Fruit fly (Drosophila melanogaster) whole organism, wandering third instar larva: ENCODE measurements around the gene ro.

Experiments used
- CrebA ChIP-seq: fragments of 200-800 bp; sonication (Bioruptor generic); optimal IDR thresholded peaks from 2 replicates; lab custom pipeline; 2016; ENCODE audit warnings: missing biosample characterization, mild to moderate bottlenecking, missing genetic modification characterization, borderline replicate concordance
- Dif ChIP-seq: fragments of 200-275, 200-300 bp; sonication (Bioruptor generic); optimal IDR thresholded peaks from 2 replicates; lab custom pipeline; 2018; ENCODE audit warnings: missing biosample characterization, missing genetic modification characterization; ENCODE audit not compliant: partially characterized antibody
- HLH106 ChIP-seq: fragments of 200-800 bp; optimal IDR thresholded peaks from 3 replicates; lab custom pipeline; 2019; ENCODE audit warnings: missing biosample characterization, mild to moderate bottlenecking, missing genetic modification characterization, moderate library complexity
- Sp1 ChIP-seq: fragments of 200-800 bp; sonication (Bioruptor generic); optimal IDR thresholded peaks from 3 replicates; lab custom pipeline; 2019; ENCODE audit warnings: missing biosample characterization, mild to moderate bottlenecking, missing genetic modification characterization, moderate library complexity
- dmrt93B ChIP-seq: fragments of 200-800 bp; sonication (Bioruptor generic); optimal IDR thresholded peaks from 2 replicates; lab custom pipeline; 2018; ENCODE audit warnings: missing biosample characterization, mild to moderate bottlenecking, missing genetic modification characterization
- ey ChIP-seq: fragments of 200-800 bp; sonication (Bioruptor generic); optimal IDR thresholded peaks from 2 replicates; lab custom pipeline; 2016; ENCODE audit warnings: missing biosample characterization, missing genetic modification characterization
- foxo ChIP-seq, 2 experiments: fragments of 200-800 bp; sonication (Bioruptor generic); optimal IDR thresholded peaks; 2 replicates in 1 of 2; 3 replicates in 1 of 2; lab custom pipeline; 2016 to 2017; ENCODE audit warnings: missing biosample characterization in 2 of 2, missing genetic modification characterization in 2 of 2
- h ChIP-seq: fragments of 200-800 bp; sonication (Bioruptor generic); optimal IDR thresholded peaks from 3 replicates; lab custom pipeline; 2016; ENCODE audit warnings: missing biosample characterization, mild to moderate bottlenecking, missing genetic modification characterization
- lola ChIP-seq: fragments of >200 bp; optimal IDR thresholded peaks from 2 replicates; lab custom pipeline; 2017; ENCODE audit warnings: missing biosample characterization, missing genetic modification characterization
- usp ChIP-seq: fragments of >200 bp; optimal IDR thresholded peaks from 2 replicates; lab custom pipeline; 2017; ENCODE audit warnings: missing biosample characterization, missing genetic modification characterization
- woc ChIP-seq: sonication (Bioruptor generic); optimal IDR thresholded peaks from 2 replicates; lab custom pipeline; 2016; ENCODE audit warnings: missing biosample characterization, mild to moderate bottlenecking, missing genetic modification characterization

DNA sequence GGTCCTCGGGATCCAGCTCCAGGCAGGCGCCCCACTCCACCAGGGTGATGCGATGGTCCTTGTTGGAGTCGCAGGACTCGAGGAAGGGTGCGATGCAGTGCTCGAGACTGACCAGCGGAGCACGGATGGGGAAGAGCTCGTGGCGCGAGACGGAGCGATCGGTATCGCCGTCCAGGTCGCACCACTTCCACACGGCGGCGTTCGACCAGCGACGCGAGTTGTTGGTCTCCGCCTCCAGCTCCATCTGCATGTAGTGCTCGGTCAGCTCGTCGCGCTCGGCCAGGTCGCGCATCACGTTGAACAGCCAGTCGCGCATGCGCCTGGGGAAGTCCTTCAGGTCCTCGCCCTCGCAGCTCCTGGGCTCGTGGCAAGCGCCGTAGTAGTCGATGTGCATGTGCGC lies 11.5 kb downstream of the ro start:
- TF ChIP-seq CrebA (GFP tag; lab: Kevin White, UChicago) = no peak
- no peak for TF ChIP-seq foxo (GFP tag; optimal IDR thresholded peaks at IDR 0.05; lab: Kevin White, UChicago)
- TF ChIP-seq h (GFP tag; lab: Kevin White, UChicago) = no peak
- TF ChIP-seq woc (GFP tag; lab: Kevin White, UChicago) = no peak
- no peak for TF ChIP-seq lola
- no peak for TF ChIP-seq ey
- no peak for TF ChIP-seq Dif (GFP tag; lab: Kevin White, UChicago)
- no peak for TF ChIP-seq dmrt93B (GFP tag; lab: Kevin White, UChicago)
- no peak for TF ChIP-seq HLH106 (tag; lab: Kevin White, UChicago)
- no peak for TF ChIP-seq usp (GFP tag; lab: Kevin White, UChicago)
- TF ChIP-seq Sp1 = no peak
